Fruit fly (Drosophila melanogaster): ENCODE data around the gene CG43799.
A peak's percentile ranks its signal among the peaks of the same experiment; 100 is the strongest.

CG43799 gene

dm6 chr2L:7215657-7216056 is 11.9 kb upstream of the CG43799 start:
- TF ChIP-seq CG8478 (optimal IDR thresholded peaks at IDR 0.05) (no peak), CTCF (optimal IDR thresholded peaks at IDR 0.05) (no peak)

- TF ChIP-seq CTCF (optimal IDR thresholded peaks at IDR 0.05) (no peak), CG8478 (optimal IDR thresholded peaks at IDR 0.05) (no peak)
Measured at dm6 chr2L:7216272-7216671, 11.3 kb upstream of the CG43799 start.

- no peak for TF ChIP-seq CG8478 (optimal IDR thresholded peaks at IDR 0.05)
- TF ChIP-seq CTCF (optimal IDR thresholded peaks at IDR 0.05) = no peak
Measured at dm6 chr2L:7217059-7217458, 10.5 kb upstream of the CG43799 start.

- TF ChIP-seq CTCF (optimal IDR thresholded peaks at IDR 0.05) = no peak
- no peak for TF ChIP-seq CG8478 (optimal IDR thresholded peaks at IDR 0.05)
Measured at dm6 chr2L:7217931-7218330, 9.6 kb upstream of the CG43799 start.

- TF ChIP-seq CG8478 (optimal IDR thresholded peaks at IDR 0.05) = no peak
- TF ChIP-seq CTCF (optimal IDR thresholded peaks at IDR 0.05) = no peak
Measured at dm6 chr2L:7219172-7219571, 8.4 kb upstream of the CG43799 start.

dm6 chr2L:7219650-7220267 is 7.8 kb upstream of the CG43799 start, which contains the start of gene CG13784:
Gene CG13784, minus strand, starts transcription at chr2L:7220033.
- peak; percentile 30 to 46 for TF ChIP-seq CTCF (optimal IDR thresholded peaks at IDR 0.05)
- no peak for TF ChIP-seq CG8478 (optimal IDR thresholded peaks at IDR 0.05)

dm6 chr2L:7222829-7223272 is 4.7 kb upstream of the CG43799 start, which contains the start of gene mEFG1:
Gene mEFG1, minus strand, starts transcription at chr2L:7223081.
- TF ChIP-seq CG8478 (optimal IDR thresholded peaks at IDR 0.05) (no peak), CTCF (optimal IDR thresholded peaks at IDR 0.05) (no peak)

dm6 chr2L:7226587-7226986 is 947 bp upstream of the CG43799 start:
- TF ChIP-seq CG8478 (optimal IDR thresholded peaks at IDR 0.05) = no peak
- no peak for TF ChIP-seq CTCF (optimal IDR thresholded peaks at IDR 0.05)

- TF ChIP-seq CG8478 (optimal IDR thresholded peaks at IDR 0.05) (no peak), CTCF (optimal IDR thresholded peaks at IDR 0.05) (no peak)
Measured at dm6 chr2L:7232713-7233112, 5.2 kb downstream of the CG43799 start, which contains the start of gene CG43800. Gene CG43800, minus strand, starts transcription at chr2L:7232813.

dm6 chr2L:7239310-7239709 is 11.8 kb downstream of the CG43799 start:
- TF ChIP-seq CG8478 (optimal IDR thresholded peaks at IDR 0.05) (no peak), CTCF (optimal IDR thresholded peaks at IDR 0.05) (no peak)

dm6 chr2L:7240311-7240710 is 12.8 kb downstream of the CG43799 start:
- TF ChIP-seq CTCF (optimal IDR thresholded peaks at IDR 0.05) (no peak), CG8478 (optimal IDR thresholded peaks at IDR 0.05) (no peak)

- TF ChIP-seq CG8478 (optimal IDR thresholded peaks at IDR 0.05) = no peak
- TF ChIP-seq CTCF (optimal IDR thresholded peaks at IDR 0.05) = no peak
Measured at dm6 chr2L:7240964-7241363, 13.4 kb downstream of the CG43799 start.

- TF ChIP-seq CTCF (optimal IDR thresholded peaks at IDR 0.05) (no peak), CG8478 (optimal IDR thresholded peaks at IDR 0.05) (no peak)
Measured at dm6 chr2L:7241499-7241898, 14.0 kb downstream of the CG43799 start.

- TF ChIP-seq CG8478 (optimal IDR thresholded peaks at IDR 0.05) (no peak), CTCF (optimal IDR thresholded peaks at IDR 0.05) (no peak)
Measured at dm6 chr2L:7242240-7242793, 14.8 kb downstream of the CG43799 start.

dm6 chr2L:7248114-7248513 is 20.6 kb downstream of the CG43799 start:
- TF ChIP-seq CG8478 (optimal IDR thresholded peaks at IDR 0.05) = no peak

dm6 chr2L:7249293-7249819 is 21.8 kb downstream of the CG43799 start, which contains the start of gene Ndae1:
Gene Ndae1, minus strand, starts transcription at chr2L:7249343.
- no peak for TF ChIP-seq CTCF (optimal IDR thresholded peaks at IDR 0.05)
- no peak for TF ChIP-seq CG8478 (optimal IDR thresholded peaks at IDR 0.05)

All from S2 (cell line).